Fruit fly (Drosophila melanogaster): Measurements from ENCODE around the gene CG33688.

Gene CG33688

DNA sequence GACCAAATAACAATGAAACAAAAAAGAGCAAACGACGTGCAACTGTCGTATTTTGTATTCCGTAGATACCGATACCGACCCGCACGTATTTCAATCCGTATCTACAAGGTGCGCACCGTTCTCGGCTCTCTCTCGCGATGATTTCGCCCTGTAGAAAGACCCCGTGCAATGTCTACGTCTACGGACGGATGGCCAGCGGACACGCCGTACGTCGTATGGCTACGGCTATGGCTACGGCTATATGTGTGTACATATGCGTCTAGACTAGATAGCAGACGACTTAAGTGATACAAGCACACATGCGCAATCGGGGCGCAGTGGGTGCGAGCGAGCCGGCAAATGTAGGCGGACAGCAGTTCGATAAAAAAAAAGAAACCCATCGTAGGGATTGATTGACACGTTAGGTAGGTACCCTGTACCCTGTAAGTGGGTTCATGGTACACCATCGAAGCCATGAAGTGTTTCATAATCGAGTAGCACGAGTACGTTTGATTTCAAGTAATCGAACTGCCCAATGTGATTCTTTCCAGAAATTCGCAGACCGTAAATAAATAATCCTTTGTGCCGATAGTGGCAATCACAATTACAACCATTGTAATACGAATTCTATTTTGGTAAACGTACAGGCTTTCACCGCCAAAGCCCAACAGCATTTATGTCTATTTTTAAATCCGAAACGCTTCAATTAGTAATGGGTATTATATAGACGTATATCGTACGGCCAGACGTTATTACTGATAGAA is 49.4 kb upstream of the CG33688 start (continued):
- TF ChIP-seq vvl (GFP tag; IDR thresholded peaks at IDR 0.05) (0 out of 2 replicates have a peak, but pooled peaks have one; percentile 25), az2 (GFP tag; optimal IDR thresholded peaks at IDR 0.05) (no peak), maf-S (GFP tag; optimal IDR thresholded peaks at IDR 0.05) (no peak), NK7.1 (GFP tag; optimal IDR thresholded peaks at IDR 0.05) (no peak), CG5245 (GFP tag; optimal IDR thresholded peaks at IDR 0.05) (no peak), Mrtf (GFP tag; IDR thresholded peaks at IDR 0.05) (no peak), dysf (GFP tag; IDR thresholded peaks at IDR 0.05) (peak; percentile 52; the same call in 2 of the 3 replicates), eyg (GFP tag; optimal IDR thresholded peaks at IDR 0.05) (no peak), Sin3A (optimal IDR thresholded peaks at IDR 0.05) (no peak), Asciz (GFP tag; optimal IDR thresholded peaks at IDR 0.05) (no peak), stwl (tag; optimal IDR thresholded peaks at IDR 0.05) (no peak), tna (GFP tag; IDR thresholded peaks at IDR 0.05; ENCODE audit: partially characterized antibody) (0 out of 2 replicates have a peak, but pooled peaks have one; percentile 14), Fer1 (GFP tag; optimal IDR thresholded peaks at IDR 0.05) (peak; percentile 20), CG10959 (GFP tag; IDR thresholded peaks at IDR 0.05) (no peak), crp (GFP tag; optimal IDR thresholded peaks at IDR 0.05) (no peak), caup (GFP tag; optimal IDR thresholded peaks at IDR 0.05; ENCODE audit: severe bottlenecking) (peak; percentile 11), CG7987 (GFP tag; optimal IDR thresholded peaks at IDR 0.05) (peak; percentile 11), CG3281 (GFP tag; optimal IDR thresholded peaks at IDR 0.05) (peak; percentile 8), CG31441 (GFP tag; IDR thresholded peaks at IDR 0.05) (no peak), hth (optimal IDR thresholded peaks at IDR 0.05) (no peak), CG2199 (GFP tag; IDR thresholded peaks at IDR 0.05) (peak; percentile 68; the same call in 1 of the 3 replicates), CG17612 (GFP tag; IDR thresholded peaks at IDR 0.05) (no peak), CG2889 (GFP tag; IDR thresholded peaks at IDR 0.05) (no peak), gsb (GFP tag; IDR thresholded peaks at IDR 0.05) (0 out of 2 replicates have a peak, but pooled peaks have one; percentile 11), NC2α (GFP tag; optimal IDR thresholded peaks at IDR 0.05) (no peak), Kr (GFP tag; optimal IDR thresholded peaks at IDR 0.05) (no peak), dpn (GFP tag; optimal IDR thresholded peaks at IDR 0.05) (peak; percentile 8 to 35), tx (GFP tag; optimal IDR thresholded peaks at IDR 0.05) (peak; percentile 19), corto (GFP tag; optimal IDR thresholded peaks at IDR 0.05) (no peak), CG2116 (GFP tag; optimal IDR thresholded peaks at IDR 0.05) (no peak), CG18764 (GFP tag; optimal IDR thresholded peaks at IDR 0.05) (no peak), Sry-δ (GFP tag; optimal IDR thresholded peaks at IDR 0.05) (no peak), dmrt99B (tag; optimal IDR thresholded peaks at IDR 0.05) (peak; percentile 54), CG6254 (GFP tag; optimal IDR thresholded peaks at IDR 0.05) (no peak), p53 (GFP tag; optimal IDR thresholded peaks at IDR 0.05) (no peak), ap (GFP tag; IDR thresholded peaks at IDR 0.05) (no peak), CG16779 (GFP tag; IDR thresholded peaks at IDR 0.05) (no peak), fd102C (GFP tag; optimal IDR thresholded peaks at IDR 0.05) (no peak), Bgb (GFP tag; IDR thresholded peaks at IDR 0.05; ENCODE audit: partially characterized antibody) (no peak), Oaz (GFP tag; IDR thresholded peaks at IDR 0.05) (no peak), CG10366 (GFP tag; IDR thresholded peaks at IDR 0.05) (no peak), CG32767 (GFP tag; IDR thresholded peaks at IDR 0.05) (no peak), CG8765 (GFP tag; IDR thresholded peaks at IDR 0.05) (no peak), exex (tag; optimal IDR thresholded peaks at IDR 0.05) (peak; percentile 54), CG6791 (GFP tag; IDR thresholded peaks at IDR 0.05; ENCODE audit: partially characterized antibody) (no peak), Nf-YB (GFP tag; optimal IDR thresholded peaks at IDR 0.05) (no peak), Ravus (GFP tag; IDR thresholded peaks at IDR 0.05) (no peak), rib (GFP tag; IDR thresholded peaks at IDR 0.05) (no peak), tgo (GFP tag; IDR thresholded peaks at IDR 0.05) (no peak), Dek (tag; optimal IDR thresholded peaks at IDR 0.05) (no peak), CG9876 (GFP tag; optimal IDR thresholded peaks at IDR 0.05) (no peak)

All from whole organism, embryonic.